Fruit fly (Drosophila melanogaster) whole organism, pupa: ENCODE data around the gene Rab3-GEF.

Experiments used
- CG15710 ChIP-seq: fragments of 200-800 bp; sonication (Bioruptor generic); optimal IDR thresholded peaks from 2 replicates; lab custom pipeline; 2018; ENCODE audit warnings: missing biosample characterization, mild to moderate bottlenecking, missing genetic modification characterization, moderate library complexity
- CG4496 ChIP-seq: fragments of 200-800 bp; sonication (Bioruptor generic); IDR thresholded peaks from 3 replicates; pipeline ENCODE4 v1.3.6; 2022; ENCODE audit warnings: missing biosample characterization, missing genetic modification characterization
- CG8301 ChIP-seq: fragments of 200-800 bp; sonication (Bioruptor generic); optimal IDR thresholded peaks from 2 replicates; lab custom pipeline; 2018; ENCODE audit warnings: missing biosample characterization, mild to moderate bottlenecking, missing genetic modification characterization
- Ets98B ChIP-seq: fragments of 200-800 bp; sonication (Bioruptor generic); IDR thresholded peaks from 2 replicates; pipeline ENCODE4 v1.3.6; 2022; ENCODE audit warnings: missing biosample characterization, missing genetic modification characterization
- rn ChIP-seq: fragments of 200-800 bp; sonication (Bioruptor generic); IDR thresholded peaks from 2 replicates; pipeline ENCODE4 v1.3.6; 2022; ENCODE audit warnings: missing biosample characterization, missing genetic modification characterization

dm6 chrX:15127880-15128644 lies 38.6 kb downstream of the Rab3-GEF start:
- TF ChIP-seq Ets98B (GFP tag; lab: Robert Waterston, UW) (no peak), CG15710 (no peak), CG4496 (GFP tag; lab: Robert Waterston, UW) (no peak), CG8301 (tag; lab: Kevin White, UChicago) (peak; percentile 22), rn (GFP tag; lab: Robert Waterston, UW) (no peak)
